Fruit fly (Drosophila melanogaster): ENCODE measurements around the gene Apl.
"Not testable (repeated sequence)": the region's sequence is repeated elsewhere in the genome, so short reads cannot be mapped to it uniquely, and the experiment has no call there.

The Apl gene

DNA sequence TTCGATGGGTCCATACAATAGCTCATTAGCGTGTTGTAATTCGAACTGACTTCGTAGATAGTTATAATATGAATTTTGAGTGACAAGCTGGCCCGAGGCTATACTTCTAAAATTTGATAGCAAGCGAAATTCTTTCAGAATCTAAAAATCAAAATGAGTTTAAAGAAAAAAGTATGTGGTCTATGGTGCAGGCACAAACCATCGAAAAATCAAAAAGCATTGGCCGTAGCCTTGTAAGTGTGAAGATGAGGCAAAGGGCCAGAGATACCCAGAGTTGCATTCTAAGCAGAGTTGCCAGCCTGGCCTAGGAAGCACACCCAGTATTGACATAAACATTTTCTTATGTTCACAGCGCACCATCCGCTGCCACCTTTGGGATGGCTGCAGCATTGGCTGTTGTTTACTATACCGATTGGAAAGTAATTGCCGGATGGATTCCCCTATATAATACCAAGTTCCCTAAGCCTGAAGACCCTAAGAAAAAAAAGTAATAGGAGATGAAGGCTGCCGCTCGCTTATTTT is 28.2 kb upstream of the Apl start, which contains the start of gene UQCR-6.4L:
TSS of gene UQCR-6.4L (plus strand) at position 51 of the 522 bp plus-strand sequence.
- TF ChIP-seq gl (tag; optimal IDR thresholded peaks at IDR 0.05) (no peak), CG10348 (GFP tag; IDR thresholded peaks at IDR 0.05) (no peak), CG4496 (GFP tag; IDR thresholded peaks at IDR 0.05) (no peak), CG8301 (tag; optimal IDR thresholded peaks at IDR 0.05) (no peak), CG12605 (GFP tag; IDR thresholded peaks at IDR 0.05) (no peak), Pif1A (GFP tag; optimal IDR thresholded peaks at IDR 0.05) (no peak)

DNA sequence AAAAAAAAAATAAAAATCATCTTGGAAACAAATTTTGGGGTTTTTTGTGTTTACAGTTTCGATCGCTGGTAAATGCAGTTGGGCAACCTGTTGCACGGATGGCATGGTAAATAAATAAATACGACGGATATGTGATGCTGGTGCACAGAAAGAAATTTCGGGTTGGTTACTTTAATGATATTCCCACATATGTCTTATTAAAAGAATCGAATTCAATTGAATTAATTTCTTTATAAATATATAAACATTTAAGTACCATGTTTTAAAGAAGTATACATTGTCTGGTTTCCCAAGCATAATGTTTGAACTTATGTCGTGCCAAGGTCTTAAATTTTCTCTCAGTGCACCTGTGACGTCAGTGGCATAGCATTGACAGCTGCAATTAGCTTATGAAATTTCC is 27.5 kb upstream of the Apl start:
- TF ChIP-seq CG15710 (tag; optimal IDR thresholded peaks at IDR 0.05), result no peak
- TF ChIP-seq fd96Ca (GFP tag; IDR thresholded peaks at IDR 0.05), result no peak
- no peak for TF ChIP-seq EcR (GFP tag; optimal IDR thresholded peaks at IDR 0.05)
- no peak for TF ChIP-seq CG10348 (GFP tag; IDR thresholded peaks at IDR 0.05)
- no peak for TF ChIP-seq CG9948 (tag; optimal IDR thresholded peaks at IDR 0.05)
- TF ChIP-seq CG32121 (GFP tag; IDR thresholded peaks at IDR 0.05), result 0 out of 2 replicates have a peak, but pooled peaks have one; percentile 20
- TF ChIP-seq Ets98B (GFP tag; IDR thresholded peaks at IDR 0.05), result no peak
- no peak for TF ChIP-seq CG8301 (tag; optimal IDR thresholded peaks at IDR 0.05)
- TF ChIP-seq CG17806 (tag; optimal IDR thresholded peaks at IDR 0.05), result no peak
- peak; percentile 16 for TF ChIP-seq CG14655 (GFP tag; optimal IDR thresholded peaks at IDR 0.05)
- no peak for TF ChIP-seq CG8159 (tag; optimal IDR thresholded peaks at IDR 0.05)
- no peak for TF ChIP-seq CG4496 (GFP tag; IDR thresholded peaks at IDR 0.05)
- no peak for TF ChIP-seq CG13204 (GFP tag; optimal IDR thresholded peaks at IDR 0.05)
- no peak for TF ChIP-seq Pif1B (GFP tag; optimal IDR thresholded peaks at IDR 0.05)
- TF ChIP-seq Snoo (tag; optimal IDR thresholded peaks at IDR 0.05), result no peak

DNA sequence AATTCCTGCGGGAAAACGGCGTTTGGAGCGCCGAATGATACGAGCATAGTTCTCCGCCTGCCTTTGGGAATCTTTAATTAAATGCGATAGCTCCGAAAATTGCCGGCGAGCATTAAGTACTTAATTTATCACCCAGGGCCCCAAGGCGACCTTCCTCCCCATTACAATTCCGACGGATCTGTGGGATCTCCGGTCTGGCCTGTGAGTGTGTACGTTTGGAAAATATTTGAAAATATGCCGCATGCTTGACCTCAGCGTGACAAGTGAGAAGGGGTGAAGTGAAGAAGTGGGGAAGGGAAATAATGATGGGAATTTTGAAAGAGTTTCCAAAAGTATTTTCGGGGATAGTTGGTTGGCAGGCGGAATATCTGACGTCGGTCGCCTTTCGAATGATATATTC is 25.5 kb upstream of the Apl start:
- TF ChIP-seq EcR (GFP tag; optimal IDR thresholded peaks at IDR 0.05) (no peak), CG9948 (tag; optimal IDR thresholded peaks at IDR 0.05) (no peak)

DNA sequence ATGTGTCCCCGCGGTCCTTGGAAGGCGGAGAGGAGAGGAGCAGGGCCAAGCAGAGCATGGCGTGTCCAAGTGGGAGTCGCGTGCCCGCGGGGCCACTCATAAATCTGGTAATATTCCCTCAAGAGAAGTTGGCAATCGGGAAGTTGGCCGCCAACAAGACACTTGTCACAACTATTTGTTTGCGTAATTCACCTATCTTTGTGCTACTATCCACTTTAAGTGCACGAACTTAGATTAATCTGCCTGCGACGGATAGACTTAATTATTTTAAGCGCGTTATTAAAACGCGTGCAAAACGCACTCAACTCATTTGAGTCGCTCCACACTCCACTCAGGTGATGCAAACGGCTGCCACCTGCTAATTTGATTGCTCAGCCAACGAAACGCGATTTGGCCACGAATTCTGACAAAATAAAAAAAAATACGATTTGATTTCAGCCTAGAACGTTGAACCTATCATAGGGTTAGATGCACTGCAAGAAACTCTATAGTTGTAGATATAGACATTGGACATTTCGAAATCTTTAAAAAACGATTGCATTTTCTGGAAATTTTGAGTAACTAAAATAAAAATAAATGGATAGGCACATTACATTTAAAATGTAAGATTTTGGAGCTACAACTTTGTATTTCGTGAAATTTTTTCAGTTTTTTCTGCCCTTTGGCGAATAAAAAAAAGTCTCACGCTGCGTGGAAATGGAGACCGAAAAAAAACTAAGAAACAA is 23.8 kb upstream of the Apl start:
- 0 out of 3 replicates have a peak, but pooled peaks have one; percentile 6 for TF ChIP-seq CG4496 (GFP tag; IDR thresholded peaks at IDR 0.05)
- TF ChIP-seq Pif1B (GFP tag; optimal IDR thresholded peaks at IDR 0.05), result no peak
- no peak for TF ChIP-seq CG13204 (GFP tag; optimal IDR thresholded peaks at IDR 0.05)
- no peak for TF ChIP-seq EcR (GFP tag; optimal IDR thresholded peaks at IDR 0.05)
- TF ChIP-seq gl (tag; optimal IDR thresholded peaks at IDR 0.05), result no peak
- no peak for TF ChIP-seq Ets98B (GFP tag; IDR thresholded peaks at IDR 0.05)
- peak; percentile 7 for TF ChIP-seq CG8301 (tag; optimal IDR thresholded peaks at IDR 0.05)

DNA sequence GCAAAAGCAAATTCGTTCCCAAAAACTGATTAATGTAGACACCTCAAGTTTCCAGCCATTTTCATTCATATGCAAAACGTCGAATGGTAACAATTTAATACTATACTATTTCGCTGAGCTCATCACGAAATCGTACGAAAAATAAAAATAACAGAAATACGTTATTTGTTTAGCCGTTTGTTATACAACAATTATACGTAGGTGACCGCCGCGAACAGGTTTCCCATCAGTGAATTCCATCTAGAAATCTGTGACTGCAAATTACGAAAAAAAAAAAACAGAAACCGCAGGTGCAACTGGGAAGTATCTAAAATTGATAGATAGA is 23.3 kb upstream of the Apl start:
- TF ChIP-seq CG8159 (tag; optimal IDR thresholded peaks at IDR 0.05), result no peak
- no peak for TF ChIP-seq CG14655 (GFP tag; optimal IDR thresholded peaks at IDR 0.05)
- TF ChIP-seq Pif1A (GFP tag; optimal IDR thresholded peaks at IDR 0.05), result no peak
- no peak for TF ChIP-seq Ets98B (GFP tag; IDR thresholded peaks at IDR 0.05)
- TF ChIP-seq CG34367 (tag; optimal IDR thresholded peaks at IDR 0.05), result no peak
- TF ChIP-seq fd96Ca (GFP tag; IDR thresholded peaks at IDR 0.05), result no peak
- TF ChIP-seq CG17806 (tag; optimal IDR thresholded peaks at IDR 0.05), result no peak
- TF ChIP-seq CG13204 (GFP tag; optimal IDR thresholded peaks at IDR 0.05), result no peak
- TF ChIP-seq gl (tag; optimal IDR thresholded peaks at IDR 0.05), result no peak
- no peak for TF ChIP-seq CG9948 (tag; optimal IDR thresholded peaks at IDR 0.05)
- no peak for TF ChIP-seq rn (GFP tag; IDR thresholded peaks at IDR 0.05)
- no peak for TF ChIP-seq CG32121 (GFP tag; IDR thresholded peaks at IDR 0.05)

DNA sequence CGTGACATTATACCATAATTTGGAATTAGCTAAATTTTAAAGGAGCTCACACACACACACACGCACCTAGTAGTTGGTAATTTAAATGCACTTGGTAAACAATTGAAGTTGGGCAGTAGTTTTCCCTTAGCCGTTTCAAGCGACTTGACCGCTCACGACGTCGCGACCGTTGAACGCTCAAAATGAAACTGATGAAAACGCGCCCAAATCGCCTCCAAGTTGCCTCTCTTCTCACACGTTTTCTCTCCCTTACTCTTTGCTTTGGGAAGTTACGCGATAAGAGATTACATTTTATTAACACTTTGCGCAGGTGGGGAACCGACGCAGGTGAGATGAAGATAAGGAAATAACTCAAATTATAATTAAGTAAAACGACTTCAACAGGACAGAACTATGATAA is 22.8 kb upstream of the Apl start:
- TF ChIP-seq CG13204 (GFP tag; optimal IDR thresholded peaks at IDR 0.05) (no peak), CG32121 (GFP tag; IDR thresholded peaks at IDR 0.05) (0 out of 2 replicates have a peak, but pooled peaks have one; percentile 17), Ets98B (GFP tag; IDR thresholded peaks at IDR 0.05) (peak; percentile 41; the same call in 1 of the 2 replicates)

DNA sequence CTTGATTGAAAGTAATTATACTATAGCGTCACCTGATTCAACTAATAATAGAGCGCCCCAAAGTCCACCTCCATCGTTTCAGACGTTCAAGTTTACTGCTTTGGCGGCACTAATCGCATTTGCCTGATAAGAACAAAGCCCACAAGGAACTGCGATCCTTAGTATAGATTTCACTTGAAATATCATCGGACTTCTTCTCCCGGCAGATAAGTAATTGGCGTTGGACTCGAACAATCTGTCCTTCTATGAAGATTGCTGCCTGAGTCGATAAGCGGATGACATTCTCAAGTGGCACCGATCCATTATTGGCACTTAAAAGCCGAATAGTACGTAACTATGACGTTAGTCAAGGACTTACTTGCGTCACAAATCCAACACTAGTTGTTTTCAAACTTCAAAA is 21.7 kb upstream of the Apl start, which contains the start of gene Mipp1:
TSS of gene Mipp1 (minus strand) at position 101 of the 400 bp plus-strand sequence.
- not testable (repeated sequence) for TF ChIP-seq D1 (tag; optimal IDR thresholded peaks at IDR 0.05); CG14655 (GFP tag; optimal IDR thresholded peaks at IDR 0.05); CG12605 (GFP tag; IDR thresholded peaks at IDR 0.05)

Measured in whole organism, pupa.